Fruit fly (Drosophila melanogaster) whole organism, embryonic: ENCODE measurements around the gene CG31051.

ENCODE experiments used
- ATbp ChIP-seq: fragments of 200-800 bp; sonication (Bioruptor generic); optimal IDR thresholded peaks from 2 replicates; lab custom pipeline; 2017; ENCODE audit warnings: missing biosample characterization, mild to moderate bottlenecking, missing genetic modification characterization, missing genetic modification reagents
- Ada2b ChIP-seq: fragments of 200-800 bp; sonication (Bioruptor generic); IDR thresholded peaks from 2 replicates; pipeline ENCODE4 v1.3.6; 2022; ENCODE audit warnings: missing biosample characterization, missing genetic modification characterization
- CG10267 ChIP-seq: fragments of 200-800 bp; sonication (Bioruptor generic); optimal IDR thresholded peaks from 2 replicates; lab custom pipeline; 2018; ENCODE audit warnings: missing biosample characterization, mild to moderate bottlenecking, missing genetic modification characterization, moderate library complexity
- CG12659 ChIP-seq: fragments of 200-800 bp; sonication (Bioruptor generic); optimal IDR thresholded peaks from 3 replicates; lab custom pipeline; 2017; ENCODE audit warnings: mild to moderate bottlenecking, missing biosample characterization, missing genetic modification reagents, missing genetic modification characterization
- CG13424 ChIP-seq: fragments of 200-800 bp; sonication (Bioruptor generic); optimal IDR thresholded peaks from 2 replicates; lab custom pipeline; 2019; ENCODE audit warnings: missing biosample characterization, mild to moderate bottlenecking, missing genetic modification characterization, moderate library complexity
- CG14965 ChIP-seq: fragments of 200-800 bp; sonication (Bioruptor generic); optimal IDR thresholded peaks from 2 replicates; lab custom pipeline; 2016; ENCODE audit warnings: missing biosample characterization, missing genetic modification characterization, borderline replicate concordance
- CG15601 ChIP-seq: fragments of 200-800 bp; sonication (Bioruptor generic); optimal IDR thresholded peaks from 3 replicates; lab custom pipeline; 2019; ENCODE audit warnings: missing biosample characterization, mild to moderate bottlenecking, missing genetic modification characterization, moderate library complexity
- CG17359 ChIP-seq: fragments of 200-800 bp; sonication (Bioruptor generic); optimal IDR thresholded peaks from 3 replicates; lab custom pipeline; 2018; ENCODE audit warnings: missing biosample characterization, mild to moderate bottlenecking, missing genetic modification characterization, moderate library complexity
- CG17361 ChIP-seq: fragments of 200-800 bp; sonication (Bioruptor generic); IDR thresholded peaks from 3 replicates; pipeline ENCODE4 v1.3.6; 2022; ENCODE audit warnings: missing biosample characterization, missing genetic modification characterization
- CG18262 ChIP-seq: fragments of 200-800 bp; optimal IDR thresholded peaks from 3 replicates; lab custom pipeline; 2019; ENCODE audit warnings: missing biosample characterization, mild to moderate bottlenecking, missing genetic modification characterization, moderate library complexity
- CG2120 ChIP-seq: fragments of 200-800 bp; sonication (Bioruptor generic); optimal IDR thresholded peaks from 3 replicates; lab custom pipeline; 2016; ENCODE audit warnings: missing biosample characterization, missing genetic modification characterization
- CG2712 ChIP-seq: fragments of 200-800 bp; optimal IDR thresholded peaks from 3 replicates; lab custom pipeline; 2019; ENCODE audit warnings: missing biosample characterization, mild to moderate bottlenecking, missing genetic modification characterization, moderate library complexity
- CG3163 ChIP-seq: fragments of 200-800 bp; sonication (Bioruptor generic); optimal IDR thresholded peaks from 3 replicates; lab custom pipeline; 2016; ENCODE audit warnings: missing biosample characterization, missing genetic modification characterization
- CG34224 ChIP-seq: fragments of 200-800 bp; sonication (Bioruptor generic); IDR thresholded peaks from 3 replicates; pipeline ENCODE4 v1.3.6; 2022; ENCODE audit warnings: missing biosample characterization, missing genetic modification characterization; ENCODE audit not compliant: partially characterized antibody
- CG34376 ChIP-seq: fragments of 200-800 bp; sonication (Bioruptor generic); optimal IDR thresholded peaks from 2 replicates; lab custom pipeline; 2018; ENCODE audit warnings: missing biosample characterization, mild to moderate bottlenecking, missing genetic modification characterization
- CG3838 ChIP-seq: fragments of 200-800 bp; sonication (Bioruptor generic); optimal IDR thresholded peaks from 3 replicates; lab custom pipeline; 2016; ENCODE audit warnings: missing biosample characterization, missing genetic modification characterization
- CG6254 ChIP-seq: fragments of 200-800 bp; sonication (Bioruptor generic); optimal IDR thresholded peaks from 3 replicates; lab custom pipeline; 2017; ENCODE audit warnings: mild to moderate bottlenecking, missing biosample characterization, missing genetic modification reagents, missing genetic modification characterization
- CG9727 ChIP-seq: fragments of 200-800 bp; sonication (Bioruptor generic); optimal IDR thresholded peaks from 3 replicates; lab custom pipeline; 2017; ENCODE audit warnings: missing biosample characterization, mild to moderate bottlenecking, missing genetic modification characterization
- CTCF ChIP-seq: fragments of 200-800 bp; sonication (Bioruptor generic); optimal IDR thresholded peaks from 2 replicates; lab custom pipeline; 2017; ENCODE audit warnings: missing biosample characterization, mild to moderate bottlenecking, missing genetic modification characterization, moderate library complexity
- HLHmδ ChIP-seq: fragments of 200-800 bp; sonication (Bioruptor generic); optimal IDR thresholded peaks from 2 replicates; lab custom pipeline; 2018; ENCODE audit warnings: missing biosample characterization, mild to moderate bottlenecking, missing genetic modification characterization, moderate library complexity
- HmgD ChIP-seq: fragments of 200-800 bp; sonication (Bioruptor generic); optimal IDR thresholded peaks from 3 replicates; lab custom pipeline; 2016; ENCODE audit warnings: missing biosample characterization, missing genetic modification characterization
- HmgZ ChIP-seq: fragments of 200-800 bp; sonication (Bioruptor generic); optimal IDR thresholded peaks from 2 replicates; lab custom pipeline; 2018; ENCODE audit warnings: missing biosample characterization, mild to moderate bottlenecking, missing genetic modification characterization
- Hmr ChIP-seq: fragments of 200-800 bp; sonication (Bioruptor generic); optimal IDR thresholded peaks from 3 replicates; lab custom pipeline; 2017; ENCODE audit warnings: mild to moderate bottlenecking, missing biosample characterization, missing genetic modification reagents, missing genetic modification characterization
- Lhr ChIP-seq: fragments of 200-800 bp; sonication (Bioruptor generic); optimal IDR thresholded peaks from 3 replicates; lab custom pipeline; 2017; ENCODE audit warnings: mild to moderate bottlenecking, missing biosample characterization, missing genetic modification reagents, missing genetic modification characterization
- MBD-R2 ChIP-seq: fragments of 200-800 bp; sonication (Bioruptor generic); IDR thresholded peaks from 2 replicates; pipeline ENCODE4 v1.3.6; 2022; ENCODE audit warnings: missing biosample characterization, missing genetic modification characterization
- Max ChIP-seq: fragments of 200-800 bp; sonication (Bioruptor generic); optimal IDR thresholded peaks from 2 replicates; lab custom pipeline; 2016; ENCODE audit warnings: missing biosample characterization, mild to moderate bottlenecking, missing genetic modification characterization
- NFAT ChIP-seq: fragments of 200-800 bp; sonication (Bioruptor generic); IDR thresholded peaks from 2 replicates; pipeline ENCODE4 v1.3.6; 2022; ENCODE audit warnings: missing biosample characterization, missing genetic modification characterization
- Nf-YC ChIP-seq: fragments of 200-800 bp; optimal IDR thresholded peaks from 3 replicates; lab custom pipeline; 2019; ENCODE audit warnings: missing biosample characterization, mild to moderate bottlenecking, missing genetic modification characterization, moderate library complexity
- Pdp1 ChIP-seq, 2 experiments: fragments of 200-800 bp; sonication (Bioruptor generic); optimal IDR thresholded peaks; 3 replicates each; lab custom pipeline; 2016; ENCODE audit warnings: missing biosample characterization in 2 of 2, missing genetic modification characterization in 2 of 2, mild to moderate bottlenecking in 1 of 2, moderate library complexity in 1 of 2
- Rfx ChIP-seq: fragments of 200-800 bp; sonication (Bioruptor generic); IDR thresholded peaks from 2 replicates; pipeline ENCODE4 v1.3.6; 2022; ENCODE audit warnings: missing biosample characterization, missing genetic modification characterization
- Scr ChIP-seq: fragments of 200-800 bp; sonication (Bioruptor generic); IDR thresholded peaks from 2 replicates; pipeline ENCODE4 v1.3.6; 2022; ENCODE audit warnings: missing biosample characterization, missing genetic modification characterization; ENCODE audit not compliant: partially characterized antibody
- btn ChIP-seq: fragments of 200-800 bp; sonication (Bioruptor generic); optimal IDR thresholded peaks from 2 replicates; lab custom pipeline; 2016; ENCODE audit warnings: missing biosample characterization, missing genetic modification characterization
- cad ChIP-seq: fragments of >200 bp; optimal IDR thresholded peaks from 2 replicates; lab custom pipeline; 2017; ENCODE audit warnings: missing biosample characterization, missing genetic modification characterization
- croc ChIP-seq: fragments of 200-800 bp; sonication (Bioruptor generic); conservative IDR thresholded peaks from 3 replicates; pipeline ENCODE4 v1.3.6; 2022; ENCODE audit warnings: missing biosample characterization, missing genetic modification characterization
- dpn ChIP-seq, 2 experiments: fragments of 200-800 bp; sonication (Bioruptor generic); optimal IDR thresholded peaks; 3 replicates each; lab custom pipeline; 2016; ENCODE audit warnings: missing biosample characterization in 2 of 2, missing genetic modification characterization in 2 of 2
- gem ChIP-seq: fragments of 200-800 bp; sonication (Bioruptor generic); optimal IDR thresholded peaks from 2 replicates; lab custom pipeline; 2019; ENCODE audit warnings: missing biosample characterization, mild to moderate bottlenecking, missing genetic modification characterization, moderate library complexity
- insv ChIP-seq, 2 experiments: fragments of 200-800 bp; sonication (Bioruptor generic); optimal IDR thresholded peaks; 3 replicates each; lab custom pipeline; 2016 to 2018; ENCODE audit warnings: missing biosample characterization in 2 of 2, missing genetic modification characterization in 2 of 2
- ken ChIP-seq: fragments of 200-800 bp; sonication (Bioruptor generic); IDR thresholded peaks from 3 replicates; pipeline ENCODE4 v1.3.6; 2022; ENCODE audit warnings: missing biosample characterization, missing genetic modification characterization
- klu ChIP-seq: fragments of 200-800 bp; sonication (Bioruptor generic); IDR thresholded peaks from 2 replicates; pipeline ENCODE4 v1.3.6; 2022; ENCODE audit warnings: missing biosample characterization, missing genetic modification characterization
- knrl ChIP-seq: fragments of 200-800 bp; sonication (Bioruptor generic); IDR thresholded peaks from 3 replicates; pipeline ENCODE4 v1.3.6; 2022; ENCODE audit warnings: missing biosample characterization, missing genetic modification characterization; ENCODE audit not compliant: partially characterized antibody
- mirr ChIP-seq: fragments of 200-800 bp; sonication (Bioruptor generic); optimal IDR thresholded peaks from 3 replicates; lab custom pipeline; 2018; ENCODE audit warnings: missing biosample characterization, mild to moderate bottlenecking, missing genetic modification characterization
- phol ChIP-seq: fragments of 200-800 bp; sonication (Bioruptor generic); optimal IDR thresholded peaks from 3 replicates; lab custom pipeline; 2018; ENCODE audit warnings: missing biosample characterization, mild to moderate bottlenecking, missing genetic modification characterization, moderate library complexity
- pita ChIP-seq: fragments of 200-800 bp; sonication (Bioruptor generic); optimal IDR thresholded peaks from 2 replicates; lab custom pipeline; 2017; ENCODE audit warnings: missing biosample characterization, mild to moderate bottlenecking, missing genetic modification characterization
- prd ChIP-seq, 3 experiments: fragments of >200 bp in 2 of 3; fragments of 200-800 bp in 1 of 3; sonication (Bioruptor generic) in 1 of 3; optimal IDR thresholded peaks in 2 of 3; IDR thresholded peaks in 1 of 3; 2 replicates in 2 of 3; 3 replicates in 1 of 3; pipeline versions ENCODE4 v1.3.6 to Lab custom; 2017 to 2022; ENCODE audit warnings: missing biosample characterization in 1 of 3, missing genetic modification characterization in 1 of 3
- sens ChIP-seq: fragments of 200-800 bp; sonication (Bioruptor generic); peaks from one replicate; lab custom pipeline; 2016; ENCODE audit warnings: missing biosample characterization, missing genetic modification characterization
- tll ChIP-seq, 2 experiments: fragments of 200-800 bp in 1 of 2; fragments of >200 bp in 1 of 2; sonication (Bioruptor generic) in 1 of 2; optimal IDR thresholded peaks; 2 replicates each; lab custom pipeline; 2017 to 2019; ENCODE audit warnings: missing biosample characterization in 2 of 2, missing genetic modification characterization in 2 of 2, mild to moderate bottlenecking in 1 of 2, moderate library complexity in 1 of 2
- zfh2 ChIP-seq: fragments of 200-800 bp; sonication (Bioruptor generic); optimal IDR thresholded peaks from 2 replicates; lab custom pipeline; 2016; ENCODE audit warnings: missing biosample characterization, missing genetic modification characterization

The CG31051 gene

DNA sequence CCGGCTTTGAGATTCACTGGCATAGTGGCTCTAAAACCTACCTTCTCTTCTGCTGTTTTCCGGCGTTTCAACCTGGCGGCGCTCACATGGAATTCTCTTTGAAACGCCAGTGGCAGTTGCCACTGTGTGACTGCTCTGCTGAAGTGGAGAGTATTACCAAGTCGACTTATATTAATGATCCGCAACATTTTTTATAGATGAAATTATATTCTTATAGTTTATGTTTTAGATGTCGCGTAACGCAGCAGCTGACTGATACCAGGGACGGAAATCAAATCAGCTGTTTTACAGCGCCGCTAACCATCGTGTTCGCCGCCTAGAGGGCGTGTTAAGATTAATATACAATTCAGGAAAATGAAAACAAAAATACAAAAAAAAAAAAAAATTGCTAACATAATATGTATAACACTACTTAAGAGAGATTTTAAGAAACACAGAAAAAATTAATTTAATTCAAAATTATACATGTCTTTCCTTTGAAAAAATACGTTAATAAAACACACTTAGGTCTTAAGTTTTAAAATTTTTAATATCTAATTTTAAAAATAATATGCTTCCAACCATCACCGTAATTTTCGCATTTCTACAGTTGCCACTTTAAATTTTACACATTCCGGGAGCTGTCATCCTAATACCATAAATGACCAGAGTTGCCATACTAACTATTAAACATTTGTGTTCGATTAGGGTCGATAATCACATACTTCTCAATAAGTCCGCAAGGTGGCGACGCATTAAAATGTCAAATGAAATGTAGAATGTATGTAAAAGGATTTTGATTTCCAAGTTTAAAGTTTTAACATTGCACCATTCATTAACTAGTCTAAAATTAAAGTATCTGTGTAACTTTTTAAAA lies 24.5 kb upstream of the CG31051 start, which contains the start of gene mIF2 (continued):
- TF ChIP-seq pita (peak; percentile 73), CG34376 (GFP tag; lab: Kevin White, UChicago) (no peak), tll (GFP tag; optimal IDR thresholded peaks at IDR 0.05; lab: Kevin White, UChicago) (no peak), knrl (GFP tag; lab: Robert Waterston, UW) (peak; percentile 42; the same call in 1 of the 3 replicates), CG14965 (GFP tag; lab: Kevin White, UChicago) (no peak), CG15601 (tag; lab: Kevin White, UChicago) (peak; percentile 43), Scr (GFP tag; lab: Robert Waterston, UW) (peak; percentile 34; the same call in 1 of the 2 replicates), Max (peak; percentile 2), cad (peak; percentile 88), btn (GFP tag; lab: Kevin White, UChicago) (no peak), CTCF (GFP tag; lab: Kevin White, UChicago) (peak; percentile 95), CG3838 (GFP tag; lab: Kevin White, UChicago) (no peak), prd (optimal IDR thresholded peaks at IDR 0.05; lab: Kevin White, UChicago) (no peak), prd (GFP tag; IDR thresholded peaks at IDR 0.05; lab: Robert Waterston, UW) (peak; percentile 33; the same call in 1 of the 3 replicates), CG6254 (GFP tag; lab: Kevin White, UChicago) (no peak), zfh2 (peak; percentile 7), insv (GFP tag; optimal IDR thresholded peaks at IDR 0.05; lab: Kevin White, UChicago) (peak in 1 of 2 experiments; percentile 44), CG17361 (GFP tag; lab: Robert Waterston, UW) (peak; percentile 49; the same call in 2 of the 3 replicates), CG17359 (peak; percentile 95), NFAT (no peak), sens (peak; percentile 1), CG9727 (GFP tag; lab: Kevin White, UChicago) (peak; percentile 3), Pdp1 (GFP tag; optimal IDR thresholded peaks at IDR 0.05; lab: Kevin White, UChicago) (peak in 1 of 2 experiments; percentile 97), CG3163 (GFP tag; lab: Kevin White, UChicago) (no peak), CG10267 (tag; lab: Kevin White, UChicago) (peak; percentile 60), mirr (GFP tag; lab: Kevin White, UChicago) (no peak), CG34224 (GFP tag; lab: Robert Waterston, UW) (peak; percentile 24; the same call in 2 of the 3 replicates), MBD-R2 (GFP tag; lab: Robert Waterston, UW) (peak; percentile 92), CG18262 (tag; lab: Kevin White, UChicago) (peak; percentile 28), phol (tag; lab: Kevin White, UChicago) (peak; percentile 24), Hmr (GFP tag; lab: Kevin White, UChicago) (peak; percentile 41), gem (peak; percentile 38), ATbp (GFP tag; lab: Kevin White, UChicago) (no peak), CG2712 (peak; percentile 31), Nf-YC (tag; lab: Kevin White, UChicago) (peak; percentile 14), Rfx (GFP tag; lab: Robert Waterston, UW) (peak; percentile 39; the same call in 1 of the 2 replicates), Ada2b (GFP tag; lab: Robert Waterston, UW) (no peak), Lhr (peak; percentile 63), HmgZ (tag; lab: Kevin White, UChicago) (peak; percentile 13), croc (GFP tag; lab: Robert Waterston, UW) (no peak), ken (GFP tag; lab: Robert Waterston, UW) (no peak), HLHmδ (GFP tag; lab: Kevin White, UChicago) (no peak), HmgD (no peak), klu (no peak), CG2120 (peak; percentile 8), CG12659 (GFP tag; lab: Kevin White, UChicago) (peak; percentile 34), dpn (GFP tag; optimal IDR thresholded peaks at IDR 0.05; lab: Kevin White, UChicago) (peak; percentile 12 to 33), CG13424 (peak; percentile 11)
